Worm (Caenorhabditis elegans) whole organism, L1 larva: ENCODE results near the gene cnc-11.
A peak's percentile ranks its signal among the peaks of the same experiment; 100 is the strongest.

Experiments used
- C34B4.2 ChIP-seq: sonication (generic microtip); optimal IDR thresholded peaks from 2 replicates; lab custom pipeline; 2017; ENCODE audit warnings: mild to moderate bottlenecking, missing genetic modification characterization, missing compliant biosample characterization
- blmp-1 ChIP-seq: fragments of 150-350 bp; optimal IDR thresholded peaks from 2 replicates; lab custom pipeline; 2014; ENCODE audit warnings: missing biosample characterization, missing genetic modification characterization
- ceh-8 ChIP-seq: fragments of 200-800 bp; sonication (Bioruptor generic); optimal IDR thresholded peaks from 2 replicates; lab custom pipeline; 2018; ENCODE audit warnings: mild to moderate bottlenecking, missing genetic modification characterization, moderate library complexity, missing compliant biosample characterization
- ceh-82 ChIP-seq, 3 experiments: fragments of 150-350 bp in 1 of 3; sonication (generic microtip) in 2 of 3; optimal IDR thresholded peaks; 2 replicates each; lab custom pipeline; 2014 to 2017; ENCODE audit warnings: missing biosample characterization in 3 of 3, missing genetic modification characterization in 3 of 3
- ceh-88 ChIP-seq: fragments of 200-800 bp; sonication (Bioruptor generic); IDR thresholded peaks from 2 replicates; pipeline ENCODE4 v1.3.6; 2022; ENCODE audit warnings: missing genetic modification characterization, missing compliant biosample characterization
- dpl-1 ChIP-seq, 3 experiments: fragments of 150-350 bp in 2 of 3; sonication (generic microtip) in 1 of 3; optimal IDR thresholded peaks; 2 replicates each; lab custom pipeline; 2014 to 2017; ENCODE audit warnings: missing biosample characterization in 3 of 3, missing genetic modification characterization in 3 of 3, missing genetic modification reagents in 3 of 3
- efl-1 ChIP-seq, 4 experiments: fragments of 150-350 bp; optimal IDR thresholded peaks in 3 of 4; peaks in 1 of 4; 1 replicate in 1 of 4; 2 replicates in 3 of 4; lab custom pipeline; 2014; ENCODE audit warnings: missing biosample characterization in 2 of 4, missing genetic modification characterization in 2 of 4, missing genetic modification reagents in 2 of 4
- elt-3 ChIP-seq, 6 experiments: fragments of 150-350 bp in 1 of 6; sonication (generic microtip); optimal IDR thresholded peaks; 2 replicates each; lab custom pipeline; 2017 to 2018; ENCODE audit warnings: missing biosample characterization in 6 of 6, missing genetic modification characterization in 6 of 6, inconsistent platforms in 1 of 6
- ets-5 ChIP-seq: fragments of 200-800 bp; sonication (Bioruptor generic); IDR thresholded peaks from 2 replicates; pipeline ENCODE4 v1.3.6; 2022; ENCODE audit warnings: missing genetic modification characterization, missing compliant biosample characterization
- fkh-4 ChIP-seq: sonication (generic microtip); optimal IDR thresholded peaks from 2 replicates; lab custom pipeline; 2016; ENCODE audit warnings: missing compliant biosample characterization, missing genetic modification characterization, borderline replicate concordance
- fkh-8 ChIP-seq: sonication (generic microtip); optimal IDR thresholded peaks from 2 replicates; lab custom pipeline; 2016; ENCODE audit warnings: mild to moderate bottlenecking, missing genetic modification characterization, missing compliant biosample characterization
- fos-1 ChIP-seq: fragments of 150-350 bp; optimal IDR thresholded peaks from 2 replicates; lab custom pipeline; 2014; ENCODE audit warnings: missing biosample characterization, missing genetic modification characterization
- grh-1 ChIP-seq: fragments of 200-800 bp; sonication (Bioruptor generic); IDR thresholded peaks from 2 replicates; pipeline ENCODE4 v1.3.6; 2022; ENCODE audit warnings: missing genetic modification reagents, missing genetic modification characterization, missing compliant biosample characterization
- hlh-17 ChIP-seq: fragments of 200-800 bp; sonication (Bioruptor generic); optimal IDR thresholded peaks from 2 replicates; lab custom pipeline; 2018; ENCODE audit warnings: missing genetic modification characterization, mild to moderate bottlenecking, missing compliant biosample characterization, moderate library complexity, borderline replicate concordance
- hlh-4 ChIP-seq: sonication (generic microtip); optimal IDR thresholded peaks from 2 replicates; lab custom pipeline; 2016; ENCODE audit warnings: mild to moderate bottlenecking, missing genetic modification characterization, missing compliant biosample characterization
- lin-14 ChIP-seq: fragments of 200-800 bp; sonication (Bioruptor generic); optimal IDR thresholded peaks from 2 replicates; lab custom pipeline; 2018; ENCODE audit warnings: mild to moderate bottlenecking, missing genetic modification characterization, moderate library complexity, missing compliant biosample characterization
- lin-15B ChIP-seq: fragments of 150-350 bp; sonication (generic microtip); optimal IDR thresholded peaks from 3 replicates; lab custom pipeline; 2014; ENCODE audit warnings: missing biosample characterization, missing genetic modification characterization
- lin-39 ChIP-seq: fragments of 150-350 bp; optimal IDR thresholded peaks from 2 replicates; lab custom pipeline; 2014; ENCODE audit warnings: missing biosample characterization, missing genetic modification reagents, missing genetic modification characterization
- lir-3 ChIP-seq: sonication (generic microtip); optimal IDR thresholded peaks from 2 replicates; lab custom pipeline; 2016; ENCODE audit warnings: mild to moderate bottlenecking, missing genetic modification characterization, moderate library complexity, missing compliant biosample characterization; ENCODE audit not compliant: poor library complexity
- lsy-2 ChIP-seq, 2 experiments: fragments of 150-350 bp; optimal IDR thresholded peaks; 2 replicates each; lab custom pipeline; 2014; ENCODE audit warnings: missing biosample characterization in 2 of 2, missing genetic modification characterization in 2 of 2
- mep-1 ChIP-seq: fragments of 150-350 bp; optimal IDR thresholded peaks from 2 replicates; lab custom pipeline; 2014; ENCODE audit warnings: missing biosample characterization, missing genetic modification characterization
- nhr-11 ChIP-seq: fragments of 150-350 bp; optimal IDR thresholded peaks from 2 replicates; lab custom pipeline; 2014; ENCODE audit warnings: missing biosample characterization, missing genetic modification characterization
- nhr-19 ChIP-seq: fragments of 200-800 bp; sonication (Bioruptor generic); conservative IDR thresholded peaks from 2 replicates; pipeline ENCODE4 v1.3.6; 2022; ENCODE audit warnings: missing genetic modification characterization, missing compliant biosample characterization
- nhr-20 ChIP-seq: sonication (generic microtip); optimal IDR thresholded peaks from 2 replicates; lab custom pipeline; 2016; ENCODE audit warnings: mild to moderate bottlenecking, missing genetic modification characterization, missing compliant biosample characterization
- nhr-71 ChIP-seq: sonication (generic microtip); optimal IDR thresholded peaks from 2 replicates; lab custom pipeline; 2016; ENCODE audit warnings: mild to moderate bottlenecking, missing genetic modification characterization, moderate library complexity, missing compliant biosample characterization
- nhr-77 ChIP-seq: fragments of 150-350 bp; optimal IDR thresholded peaks from 2 replicates; lab custom pipeline; 2014; ENCODE audit warnings: missing biosample characterization, missing genetic modification characterization
- nhr-84 ChIP-seq: sonication (generic microtip); optimal IDR thresholded peaks from 2 replicates; lab custom pipeline; 2017; ENCODE audit warnings: missing biosample characterization, missing genetic modification characterization
- nhr-85 ChIP-seq: sonication (generic microtip); peaks from one replicate; lab custom pipeline; 2016; ENCODE audit warnings: missing genetic modification characterization, inconsistent platforms, missing compliant biosample characterization
- nhr-90 ChIP-seq: sonication (generic microtip); optimal IDR thresholded peaks from 2 replicates; lab custom pipeline; 2016; ENCODE audit warnings: mild to moderate bottlenecking, missing genetic modification characterization, missing compliant biosample characterization; ENCODE audit not compliant: poor library complexity
- snu-23 ChIP-seq: sonication (generic microtip); optimal IDR thresholded peaks from 2 replicates; lab custom pipeline; 2016; ENCODE audit warnings: missing genetic modification characterization, missing compliant biosample characterization
- swsn-7 ChIP-seq: sonication (generic microtip); optimal IDR thresholded peaks from 2 replicates; lab custom pipeline; 2016; ENCODE audit warnings: missing genetic modification characterization, missing compliant biosample characterization
- tbx-2 ChIP-seq: sonication (generic microtip); optimal IDR thresholded peaks from 2 replicates; lab custom pipeline; 2016; ENCODE audit warnings: missing genetic modification characterization, missing compliant biosample characterization
- unc-130 ChIP-seq: fragments of 150-350 bp; optimal IDR thresholded peaks from 2 replicates; lab custom pipeline; 2017; ENCODE audit warnings: missing biosample characterization, missing genetic modification characterization, inconsistent platforms
- unc-30 ChIP-seq: sonication (generic microtip); optimal IDR thresholded peaks from 2 replicates; lab custom pipeline; 2017; ENCODE audit warnings: missing biosample characterization, missing genetic modification characterization
- unc-62 ChIP-seq: fragments of 150-350 bp; optimal IDR thresholded peaks from 2 replicates; lab custom pipeline; 2014; ENCODE audit warnings: missing biosample characterization, missing genetic modification reagents, missing genetic modification characterization
- zag-1 ChIP-seq: fragments of 150-350 bp; optimal IDR thresholded peaks from 2 replicates; lab custom pipeline; 2014; ENCODE audit warnings: missing biosample characterization, missing genetic modification characterization
- zip-4 ChIP-seq: fragments of 200-800 bp; sonication (Bioruptor generic); optimal IDR thresholded peaks from 2 replicates; lab custom pipeline; 2018; ENCODE audit warnings: mild to moderate bottlenecking, missing genetic modification characterization, moderate library complexity, missing compliant biosample characterization
- ztf-11 ChIP-seq, 2 experiments: sonication (generic microtip); optimal IDR thresholded peaks; 2 replicates each; lab custom pipeline; 2016 to 2017; ENCODE audit warnings: missing genetic modification characterization in 2 of 2, missing biosample characterization in 1 of 2, missing compliant biosample characterization in 1 of 2

The cnc-11 gene

ce11 chrV:1433419-1433765 is 8.8 kb upstream of the cnc-11 start:
- TF ChIP-seq ceh-88 (GFP tag; lab: Robert Waterston, UW) (no peak), efl-1 (optimal IDR thresholded peaks at IDR 0.05; lab: Kevin White, UChicago) (no peak), efl-1 (GFP tag; optimal IDR thresholded peaks at IDR 0.05 in 1 of 2; lab: Kevin White, UChicago) (peak in 1 of 2 experiments; percentile 92)

ce11 chrV:1434398-1434797 is 7.7 kb upstream of the cnc-11 start:
- TF ChIP-seq nhr-84 (no peak), fkh-8 (tag; lab: Kevin White, UChicago) (no peak), zip-4 (GFP tag; lab: Kevin White, UChicago) (no peak), efl-1 (optimal IDR thresholded peaks at IDR 0.05; lab: Kevin White, UChicago) (no peak), efl-1 (GFP tag; optimal IDR thresholded peaks at IDR 0.05 in 1 of 2; lab: Kevin White, UChicago) (peak in 1 of 2 experiments; percentile 87), nhr-11 (tag; lab: Kevin White, UChicago) (no peak), dpl-1 (GFP tag; optimal IDR thresholded peaks at IDR 0.05; lab: Kevin White, UChicago) (peak in 1 of 3 experiments; percentile 11), unc-30 (no peak), fos-1 (tag; lab: Kevin White, UChicago) (no peak), lin-15B (tag; lab: Kevin White, UChicago) (no peak), ceh-82 (tag; optimal IDR thresholded peaks at IDR 0.05; lab: Kevin White, UChicago) (no peak)

DNA sequence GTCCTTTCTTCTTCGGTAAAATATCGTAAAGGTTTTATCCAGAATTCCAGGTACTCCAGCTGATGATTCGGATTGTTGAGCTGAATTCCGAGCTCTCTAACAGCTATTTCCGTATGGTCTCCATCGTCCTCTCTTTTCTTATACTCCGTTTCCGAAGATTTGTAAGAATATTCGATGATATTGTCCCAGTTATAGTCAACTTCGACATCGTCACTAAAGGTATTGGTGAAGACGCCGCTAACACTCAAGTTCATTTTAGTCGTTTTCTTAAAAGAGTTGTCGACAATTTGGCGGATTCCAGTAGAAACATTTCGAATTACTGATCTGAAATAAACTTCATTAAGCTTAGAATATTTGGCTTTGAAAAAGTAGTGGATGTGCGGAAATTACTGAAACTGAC is 7.0 kb upstream of the cnc-11 start:
- TF ChIP-seq efl-1 (optimal IDR thresholded peaks at IDR 0.05; lab: Kevin White, UChicago) (no peak), efl-1 (GFP tag; optimal IDR thresholded peaks at IDR 0.05 in 1 of 2; lab: Kevin White, UChicago) (peak in 1 of 2 experiments; percentile 93), hlh-4 (tag; lab: Kevin White, UChicago) (no peak), ceh-82 (tag; optimal IDR thresholded peaks at IDR 0.05; lab: Kevin White, UChicago) (no peak)

DNA sequence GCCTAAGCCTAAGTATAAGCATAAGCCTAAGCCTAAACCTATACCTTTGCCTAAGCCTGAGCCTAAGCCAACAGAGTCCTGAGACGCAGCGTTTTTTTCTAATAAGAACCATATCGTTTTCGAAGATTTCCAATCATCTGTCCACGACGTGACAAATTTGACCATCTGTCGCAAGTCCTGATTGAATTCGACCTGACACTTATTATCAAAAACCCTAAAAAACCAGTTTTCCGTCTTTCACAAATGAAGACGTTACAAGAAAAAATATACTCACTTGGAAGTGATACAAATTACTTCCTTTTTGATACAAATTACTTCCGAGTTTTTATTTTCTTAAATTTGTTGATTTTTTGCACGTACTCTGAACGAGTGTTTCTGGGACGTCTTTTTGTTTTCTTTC is 3.9 kb upstream of the cnc-11 start:
- peak in 2 of 6 experiments; percentile 12 to 65 for TF ChIP-seq elt-3 (tag; optimal IDR thresholded peaks at IDR 0.05; lab: Kevin White, UChicago)
- peak; percentile 12 for TF ChIP-seq nhr-20 (tag; lab: Kevin White, UChicago)
- no peak for TF ChIP-seq unc-130 (tag; lab: Kevin White, UChicago)
- no peak for TF ChIP-seq mep-1 (tag; lab: Kevin White, UChicago)
- TF ChIP-seq tbx-2 (tag; lab: Kevin White, UChicago), result peak; percentile 25
- TF ChIP-seq zag-1, result no peak
- TF ChIP-seq nhr-77 (tag; lab: Kevin White, UChicago), result no peak
- TF ChIP-seq dpl-1 (GFP tag; optimal IDR thresholded peaks at IDR 0.05; lab: Kevin White, UChicago), result no peak
- TF ChIP-seq ztf-11 (tag; optimal IDR thresholded peaks at IDR 0.05; lab: Kevin White, UChicago), result no peak
- TF ChIP-seq grh-1, result peak; percentile 47; the same call in 1 of the 2 replicates
- no peak for TF ChIP-seq lin-39 (tag; lab: Kevin White, UChicago)
- no peak for TF ChIP-seq ets-5 (GFP tag; lab: Robert Waterston, UW)
- TF ChIP-seq C34B4.2 (tag; lab: Kevin White, UChicago), result no peak
- no peak for TF ChIP-seq ceh-8 (GFP tag; lab: Kevin White, UChicago)
- peak; percentile 52 for TF ChIP-seq lin-14 (GFP tag; lab: Kevin White, UChicago)
- no peak for TF ChIP-seq fkh-4 (tag; lab: Kevin White, UChicago)
- TF ChIP-seq unc-30, result no peak
- TF ChIP-seq unc-62 (GFP tag; lab: Kevin White, UChicago), result no peak
- peak; percentile 52 for TF ChIP-seq blmp-1 (tag; lab: Kevin White, UChicago)
- TF ChIP-seq fkh-8 (tag; lab: Kevin White, UChicago), result no peak

ce11 chrV:1438832-1439231 is 3.3 kb upstream of the cnc-11 start, which contains the start of gene R09B5.11:
Gene R09B5.11, plus strand, starts transcription at chrV:1439205.
- peak; percentile 44 for TF ChIP-seq nhr-19 (GFP tag; lab: Robert Waterston, UW)
- peak in 4 of 6 experiments; percentile 43 to 84 (median 58) for TF ChIP-seq elt-3 (tag; optimal IDR thresholded peaks at IDR 0.05; lab: Kevin White, UChicago)
- TF ChIP-seq tbx-2 (tag; lab: Kevin White, UChicago), result peak; percentile 37
- peak; percentile 7 for TF ChIP-seq blmp-1 (tag; lab: Kevin White, UChicago)
- TF ChIP-seq snu-23 (GFP tag; lab: Kevin White, UChicago), result peak; percentile 44
- TF ChIP-seq unc-130 (tag; lab: Kevin White, UChicago), result peak; percentile 24
- no peak for TF ChIP-seq hlh-17 (GFP tag; lab: Kevin White, UChicago)
- TF ChIP-seq efl-1 (optimal IDR thresholded peaks at IDR 0.05; lab: Kevin White, UChicago), result no peak
- peak in 1 of 2 experiments; percentile 58 for TF ChIP-seq efl-1 (GFP tag; optimal IDR thresholded peaks at IDR 0.05 in 1 of 2; lab: Kevin White, UChicago)
- peak; percentile 42 for TF ChIP-seq nhr-90 (tag; lab: Kevin White, UChicago)
- no peak for TF ChIP-seq lir-3 (tag; lab: Kevin White, UChicago)
- TF ChIP-seq nhr-71 (tag; lab: Kevin White, UChicago), result peak; percentile 54
- peak in 1 of 2 experiments; percentile 23 for TF ChIP-seq lsy-2 (tag; optimal IDR thresholded peaks at IDR 0.05; lab: Kevin White, UChicago)
- TF ChIP-seq lin-14 (GFP tag; lab: Kevin White, UChicago), result peak; percentile 84
- peak; percentile 89 for TF ChIP-seq nhr-85 (tag; lab: Kevin White, UChicago)
- TF ChIP-seq swsn-7 (tag; lab: Kevin White, UChicago), result no peak
- TF ChIP-seq nhr-20 (tag; lab: Kevin White, UChicago), result peak; percentile 65
- TF ChIP-seq grh-1, result peak; percentile 92
- TF ChIP-seq C34B4.2 (tag; lab: Kevin White, UChicago), result no peak
